Fruit fly (Drosophila melanogaster): ENCODE measurements around the gene C3G.
A peak's percentile ranks its signal among the peaks of the same experiment; 100 is the strongest.

C3G gene

dm6 chrX:6793390-6793789 is 10.0 kb downstream of the C3G start (continued):
- peak; percentile 49 for TF ChIP-seq Hr3 (GFP tag; optimal IDR thresholded peaks at IDR 0.05)
- TF ChIP-seq CG6791 (GFP tag; IDR thresholded peaks at IDR 0.05; ENCODE audit: partially characterized antibody): no peak
- TF ChIP-seq CG10462 (GFP tag; optimal IDR thresholded peaks at IDR 0.05): no peak
- TF ChIP-seq gcm2 (GFP tag; optimal IDR thresholded peaks at IDR 0.05): no peak
- TF ChIP-seq HmgZ (tag; optimal IDR thresholded peaks at IDR 0.05): peak; percentile 60
- peak; percentile 40 for TF ChIP-seq Atf-2 (GFP tag; optimal IDR thresholded peaks at IDR 0.05)
- peak; percentile 34 for TF ChIP-seq odd (GFP tag; optimal IDR thresholded peaks at IDR 0.05)
- peak; percentile 44 for TF ChIP-seq maf-S (GFP tag; optimal IDR thresholded peaks at IDR 0.05)
- peak; percentile 80 for TF ChIP-seq Dbx (GFP tag; IDR thresholded peaks at IDR 0.05)
- TF ChIP-seq CG11456 (GFP tag; IDR thresholded peaks at IDR 0.05): peak; percentile 86
- peak; percentile 28 for TF ChIP-seq CG6654 (GFP tag; optimal IDR thresholded peaks at IDR 0.05)
- peak; percentile 80 for TF ChIP-seq CG12071 (GFP tag; optimal IDR thresholded peaks at IDR 0.05)
- peak; percentile 68 for TF ChIP-seq row (GFP tag; IDR thresholded peaks at IDR 0.05)
- TF ChIP-seq CG9797 (GFP tag; optimal IDR thresholded peaks at IDR 0.05): no peak
- peak; percentile 56 for TF ChIP-seq CHES-1-like (GFP tag; optimal IDR thresholded peaks at IDR 0.05)
- TF ChIP-seq CG4820 (GFP tag; optimal IDR thresholded peaks at IDR 0.05): peak; percentile 46
- no peak for TF ChIP-seq Dfd (GFP tag; optimal IDR thresholded peaks at IDR 0.05)
- TF ChIP-seq Xbp1 (GFP tag; optimal IDR thresholded peaks at IDR 0.05): peak; percentile 77
- no peak for TF ChIP-seq CG17829 (tag; optimal IDR thresholded peaks at IDR 0.05)
- peak; percentile 37 for TF ChIP-seq CG8281 (tag; optimal IDR thresholded peaks at IDR 0.05)
- TF ChIP-seq CG9932 (GFP tag; IDR thresholded peaks at IDR 0.05): peak; percentile 87
- peak; percentile 74; the same call in 2 of the 3 replicates for TF ChIP-seq Mrtf (GFP tag; IDR thresholded peaks at IDR 0.05)
- peak; percentile 82 for TF ChIP-seq CG14014 (GFP tag; IDR thresholded peaks at IDR 0.05)
- TF ChIP-seq sim (GFP tag; IDR thresholded peaks at IDR 0.05): no peak
- TF ChIP-seq slou (GFP tag; optimal IDR thresholded peaks at IDR 0.05): peak; percentile 22
- no peak for TF ChIP-seq Dip2 (GFP tag; IDR thresholded peaks at IDR 0.05)
- 0 out of 2 replicates have a peak, but pooled peaks have one; percentile 15 for TF ChIP-seq Nf-YA (GFP tag; IDR thresholded peaks at IDR 0.05)
- 0 out of 2 replicates have a peak, but pooled peaks have one; percentile 24 for TF ChIP-seq CG8765 (GFP tag; IDR thresholded peaks at IDR 0.05)
- TF ChIP-seq mirr (GFP tag; optimal IDR thresholded peaks at IDR 0.05): no peak
- peak; percentile 11 for TF ChIP-seq CG4617 (GFP tag; optimal IDR thresholded peaks at IDR 0.05; ENCODE audit: borderline replicate concordance)
- TF ChIP-seq CG13624 (GFP tag; optimal IDR thresholded peaks at IDR 0.05): peak; percentile 64
- TF ChIP-seq HLH54F (GFP tag; optimal IDR thresholded peaks at IDR 0.05): peak; percentile 75
- TF ChIP-seq HmgD (GFP tag; optimal IDR thresholded peaks at IDR 0.05): peak; percentile 52
- TF ChIP-seq Bteb2 (GFP tag; optimal IDR thresholded peaks at IDR 0.05): peak; percentile 64
- peak; percentile 42 for TF ChIP-seq tx (GFP tag; optimal IDR thresholded peaks at IDR 0.05)
- peak; percentile 42 for TF ChIP-seq CG7987 (GFP tag; optimal IDR thresholded peaks at IDR 0.05)
- TF ChIP-seq Rfx (GFP tag; IDR thresholded peaks at IDR 0.05): peak; percentile 91
- peak; percentile 37 for TF ChIP-seq CG33213 (GFP tag; optimal IDR thresholded peaks at IDR 0.05)
- TF ChIP-seq tin (GFP tag; optimal IDR thresholded peaks at IDR 0.05): peak; percentile 73
- no peak for TF ChIP-seq Doc3 (GFP tag; IDR thresholded peaks at IDR 0.05; ENCODE audit: partially characterized antibody)
- no peak for TF ChIP-seq BEAF-32 (GFP tag; optimal IDR thresholded peaks at IDR 0.05)
- TF ChIP-seq wdn (GFP tag; IDR thresholded peaks at IDR 0.05): peak; percentile 78
- TF ChIP-seq zen (tag; optimal IDR thresholded peaks at IDR 0.05): no peak
- TF ChIP-seq ap (GFP tag; IDR thresholded peaks at IDR 0.05): peak; percentile 67
- no peak for TF ChIP-seq CG3726 (GFP tag; IDR thresholded peaks at IDR 0.05)
- peak; percentile 38; the same call in 1 of the 3 replicates for TF ChIP-seq C15 (GFP tag; IDR thresholded peaks at IDR 0.05)
- peak; percentile 66; the same call in 1 of the 3 replicates for TF ChIP-seq so (GFP tag; IDR thresholded peaks at IDR 0.05)
- peak; percentile 78 for TF ChIP-seq zfh1 (GFP tag; IDR thresholded peaks at IDR 0.05)
- TF ChIP-seq Sin3A (optimal IDR thresholded peaks at IDR 0.05): no peak
- peak; percentile 51 for TF ChIP-seq Camta (GFP tag; optimal IDR thresholded peaks at IDR 0.05)
- peak; percentile 53; the same call in 1 of the 2 replicates for TF ChIP-seq E2f1 (GFP tag; IDR thresholded peaks at IDR 0.05)
- no peak for TF ChIP-seq CG4360 (GFP tag; IDR thresholded peaks at IDR 0.05)
- peak; percentile 54 for TF ChIP-seq Asciz (GFP tag; optimal IDR thresholded peaks at IDR 0.05)

Measured in whole organism, embryonic.